Worm (Caenorhabditis elegans) whole organism, mixed stage, embryonic: ENCODE data around the gene R10E4.7.

ENCODE experiments used
- M03D4.4 ChIP-seq: sonication (generic microtip); optimal IDR thresholded peaks from 2 replicates; lab custom pipeline; 2017; ENCODE audit warnings: mild to moderate bottlenecking, missing genetic modification characterization, missing compliant biosample characterization
- bed-3 ChIP-seq: fragments of 200-800 bp; sonication (Bioruptor generic); optimal IDR thresholded peaks from 3 replicates; lab custom pipeline; 2018; ENCODE audit warnings: mild to moderate bottlenecking, missing genetic modification characterization, moderate library complexity, missing compliant biosample characterization
- blmp-1 ChIP-seq: fragments of 150-350 bp; optimal IDR thresholded peaks from 2 replicates; lab custom pipeline; 2014; ENCODE audit warnings: missing biosample characterization, missing genetic modification characterization
- ceh-39 ChIP-seq: fragments of 150-350 bp; optimal IDR thresholded peaks from 2 replicates; lab custom pipeline; 2014; ENCODE audit warnings: missing biosample characterization, missing genetic modification characterization
- ceh-43 ChIP-seq: fragments of 200-800 bp; sonication (Bioruptor generic); optimal IDR thresholded peaks from 2 replicates; lab custom pipeline; 2018; ENCODE audit warnings: mild to moderate bottlenecking, missing genetic modification characterization, moderate library complexity, missing compliant biosample characterization
- ceh-83 ChIP-seq: fragments of 200-800 bp; sonication (Bioruptor generic); optimal IDR thresholded peaks from 2 replicates; lab custom pipeline; 2018; ENCODE audit warnings: mild to moderate bottlenecking, missing genetic modification characterization, missing compliant biosample characterization
- ces-1 ChIP-seq: fragments of 150-350 bp; optimal IDR thresholded peaks from 2 replicates; lab custom pipeline; 2014; ENCODE audit warnings: missing biosample characterization, missing genetic modification reagents, missing genetic modification characterization
- drap-1 ChIP-seq: fragments of 200-800 bp; sonication (Bioruptor generic); optimal IDR thresholded peaks from 3 replicates; lab custom pipeline; 2018; ENCODE audit warnings: mild to moderate bottlenecking, missing genetic modification characterization, missing compliant biosample characterization
- flh-1 ChIP-seq: fragments of 200-800 bp; sonication (Bioruptor generic); optimal IDR thresholded peaks from 2 replicates; lab custom pipeline; 2018; ENCODE audit warnings: mild to moderate bottlenecking, missing genetic modification characterization, moderate library complexity, missing compliant biosample characterization
- ham-2 ChIP-seq: fragments of 200-800 bp; sonication (Bioruptor generic); optimal IDR thresholded peaks from 2 replicates; lab custom pipeline; 2018; ENCODE audit warnings: mild to moderate bottlenecking, missing genetic modification characterization, missing compliant biosample characterization
- hlh-1 ChIP-seq: fragments of 150-350 bp; optimal IDR thresholded peaks from 2 replicates; lab custom pipeline; 2014; ENCODE audit warnings: missing biosample characterization, missing genetic modification reagents, missing genetic modification characterization
- lsy-2 ChIP-seq: fragments of 150-350 bp; optimal IDR thresholded peaks from 2 replicates; lab custom pipeline; 2014; ENCODE audit warnings: missing biosample characterization, missing genetic modification characterization
- mab-5 ChIP-seq: fragments of 150-350 bp; optimal IDR thresholded peaks from 2 replicates; lab custom pipeline; 2014; ENCODE audit warnings: missing biosample characterization, missing genetic modification characterization
- mep-1 ChIP-seq: fragments of 150-350 bp; optimal IDR thresholded peaks from 2 replicates; lab custom pipeline; 2017; ENCODE audit warnings: missing biosample characterization, missing genetic modification reagents, missing genetic modification characterization, inconsistent platforms
- mls-2 ChIP-seq: sonication (generic microtip); optimal IDR thresholded peaks from 2 replicates; lab custom pipeline; 2016; ENCODE audit warnings: mild to moderate bottlenecking, missing genetic modification characterization, moderate library complexity, missing compliant biosample characterization
- nhr-12 ChIP-seq: fragments of 150-350 bp; optimal IDR thresholded peaks from 2 replicates; lab custom pipeline; 2014; ENCODE audit warnings: missing biosample characterization, missing genetic modification characterization
- nhr-2 ChIP-seq: fragments of 150-350 bp; optimal IDR thresholded peaks from 2 replicates; lab custom pipeline; 2014; ENCODE audit warnings: missing biosample characterization, missing genetic modification characterization
- nhr-237 ChIP-seq: fragments of 150-350 bp; optimal IDR thresholded peaks from 2 replicates; lab custom pipeline; 2014; ENCODE audit warnings: missing biosample characterization, missing genetic modification characterization
- nhr-76 ChIP-seq: sonication (generic microtip); optimal IDR thresholded peaks from 2 replicates; lab custom pipeline; 2017; ENCODE audit warnings: missing biosample characterization, missing genetic modification characterization
- pha-4 ChIP-seq: fragments of 150-350 bp; optimal IDR thresholded peaks from 2 replicates; lab custom pipeline; 2018; ENCODE audit warnings: missing biosample characterization, missing genetic modification reagents, missing genetic modification characterization
- sem-2 ChIP-seq: fragments of 200-800 bp; sonication (Bioruptor generic); optimal IDR thresholded peaks from 2 replicates; lab custom pipeline; 2018; ENCODE audit warnings: mild to moderate bottlenecking, missing genetic modification characterization, missing compliant biosample characterization
- snpc-4 ChIP-seq: fragments of 150-350 bp; optimal IDR thresholded peaks from 2 replicates; lab custom pipeline; 2014; ENCODE audit warnings: missing biosample characterization, missing genetic modification characterization
- sptf-1 ChIP-seq: sonication (generic microtip); optimal IDR thresholded peaks from 2 replicates; lab custom pipeline; 2017; ENCODE audit warnings: mild to moderate bottlenecking, missing genetic modification characterization, moderate library complexity, missing compliant biosample characterization
- tbx-8 ChIP-seq: fragments of 200-800 bp; sonication (Bioruptor generic); optimal IDR thresholded peaks from 2 replicates; lab custom pipeline; 2018; ENCODE audit warnings: mild to moderate bottlenecking, missing genetic modification characterization, moderate library complexity, missing compliant biosample characterization
- unc-39 ChIP-seq: fragments of 150-350 bp; optimal IDR thresholded peaks from 2 replicates; lab custom pipeline; 2014; ENCODE audit warnings: missing biosample characterization, missing genetic modification characterization
- zip-8 ChIP-seq: fragments of 150-350 bp; optimal IDR thresholded peaks from 2 replicates; lab custom pipeline; 2014; ENCODE audit warnings: missing biosample characterization, missing genetic modification characterization

The R10E4.7 gene

DNA sequence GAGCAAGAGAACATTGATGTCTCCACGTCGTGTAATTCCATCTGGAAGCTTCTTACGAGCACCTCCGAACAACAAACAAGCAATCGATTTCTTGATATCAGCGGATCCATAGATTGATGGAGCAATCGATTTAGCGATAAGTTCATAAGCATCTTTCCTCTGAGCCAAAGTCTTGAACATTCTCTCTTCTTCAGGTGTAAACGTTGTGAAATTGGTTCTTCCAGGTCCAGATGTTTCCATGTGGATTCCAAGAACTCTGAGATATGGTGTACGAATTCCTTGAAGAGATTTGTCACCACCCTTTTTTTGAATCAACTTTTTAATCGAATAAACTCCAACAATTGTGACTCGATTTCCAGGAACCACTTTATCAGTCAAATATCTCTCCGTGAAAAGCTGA is 4.7 kb upstream of the R10E4.7 start:
- TF ChIP-seq lsy-2 (tag; lab: Kevin White, UChicago) (no peak), pha-4 (tag; lab: Kevin White, UChicago) (no peak), hlh-1 (tag; lab: Kevin White, UChicago) (no peak), sem-2 (no peak), blmp-1 (no peak), nhr-237 (tag; lab: Kevin White, UChicago) (no peak), mab-5 (tag; lab: Kevin White, UChicago) (no peak), nhr-2 (no peak), M03D4.4 (tag; lab: Kevin White, UChicago) (no peak)

- TF ChIP-seq snpc-4 = no peak
- TF ChIP-seq drap-1 (GFP tag; lab: Kevin White, UChicago) = no peak
- peak; percentile 22 for TF ChIP-seq ceh-39 (tag; lab: Kevin White, UChicago)
- TF ChIP-seq hlh-1 (tag; lab: Kevin White, UChicago) = no peak
- TF ChIP-seq lsy-2 (tag; lab: Kevin White, UChicago) = peak; percentile 30
- TF ChIP-seq ces-1 = peak; percentile 56
- no peak for TF ChIP-seq unc-39
- TF ChIP-seq mep-1 (tag; lab: Kevin White, UChicago) = peak; percentile 67
- no peak for TF ChIP-seq ceh-43 (GFP tag; lab: Kevin White, UChicago)
- TF ChIP-seq, all 35 proteins: peak for 4
Observed at ce11 chrIII:4291216-4291691, 3.4 kb upstream of the R10E4.7 start, which contains the start of gene mcm-5. Gene mcm-5, minus strand, starts transcription at chrIII:4291266.

ce11 chrIII:4293108-4293507 is 1.5 kb upstream of the R10E4.7 start, which contains the start of gene R10E4.6:
Gene R10E4.6, plus strand, starts transcription at chrIII:4293408.
- peak; percentile 88 for TF ChIP-seq zip-8 (tag; lab: Kevin White, UChicago)
- TF ChIP-seq ham-2 (GFP tag; lab: Kevin White, UChicago) = no peak

DNA sequence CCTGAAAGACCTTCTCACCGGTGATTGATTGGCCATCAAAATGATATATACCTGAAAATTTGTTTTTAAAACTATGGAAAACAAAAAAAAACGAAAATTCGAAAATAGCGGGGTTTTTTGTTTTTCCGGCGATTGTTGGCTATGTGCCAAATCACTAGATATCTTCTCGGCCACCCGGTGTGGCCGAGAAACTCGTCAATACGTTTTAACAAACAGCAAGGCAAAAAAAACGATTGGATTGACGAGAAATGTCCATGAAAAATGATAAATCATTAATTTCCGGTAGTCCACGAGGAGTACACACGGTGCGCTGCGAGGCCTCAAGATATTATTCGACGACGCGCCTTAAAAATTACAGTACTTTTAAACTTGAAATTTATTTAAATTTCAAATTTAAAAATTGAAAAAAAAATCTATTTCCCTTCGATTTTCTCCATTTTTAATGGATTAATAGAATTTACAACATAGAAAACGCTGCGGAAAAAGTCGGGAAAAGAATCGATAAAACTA is 6.4 kb downstream of the R10E4.7 start, which contains the start of gene R10E4.11:
TSS of gene R10E4.11 (minus strand) at position 51 of the 510 bp plus-strand sequence.
- TF ChIP-seq bed-3 = no peak
- TF ChIP-seq ceh-43 (GFP tag; lab: Kevin White, UChicago) = no peak
- peak; percentile 13 for TF ChIP-seq ceh-39 (tag; lab: Kevin White, UChicago)
- TF ChIP-seq blmp-1 = no peak
- no peak for TF ChIP-seq flh-1 (GFP tag; lab: Kevin White, UChicago)

ce11 chrIII:4302293-4302692 is 7.7 kb downstream of the R10E4.7 start, which contains the start of gene R10E4.9:
Gene R10E4.9, minus strand, starts transcription at chrIII:4302393.
- TF ChIP-seq zip-8 (tag; lab: Kevin White, UChicago) (no peak), nhr-237 (tag; lab: Kevin White, UChicago) (no peak), mep-1 (tag; lab: Kevin White, UChicago) (no peak), nhr-76 (tag; lab: Kevin White, UChicago) (no peak), unc-39 (no peak)

ce11 chrIII:4302780-4303179 is 8.2 kb downstream of the R10E4.7 start:
- TF ChIP-seq nhr-2 (no peak), nhr-237 (tag; lab: Kevin White, UChicago) (no peak), ham-2 (GFP tag; lab: Kevin White, UChicago) (no peak)

DNA sequence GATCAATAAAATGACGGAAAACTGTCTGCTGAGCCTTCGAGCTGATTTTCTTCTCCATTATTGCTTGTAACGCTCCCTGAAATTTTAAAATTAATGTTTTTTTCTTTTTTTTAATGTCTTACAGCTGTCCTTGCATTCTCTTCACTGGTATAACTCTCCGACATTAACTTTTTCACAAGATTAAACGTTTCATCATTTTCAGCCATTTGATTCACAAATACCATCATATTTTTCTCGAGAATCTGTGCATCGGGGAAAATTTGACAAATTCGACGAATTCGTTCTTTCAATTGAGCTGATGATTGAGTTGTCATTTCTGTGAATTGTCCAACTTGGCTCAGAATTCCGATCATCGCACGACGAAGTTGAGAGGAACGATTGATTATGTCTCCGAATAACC is 14.7 kb downstream of the R10E4.7 start:
- TF ChIP-seq nhr-2 (no peak), bed-3 (no peak), sptf-1 (tag; lab: Kevin White, UChicago) (no peak), blmp-1 (no peak), tbx-8 (GFP tag; lab: Kevin White, UChicago) (no peak), ham-2 (GFP tag; lab: Kevin White, UChicago) (no peak), ceh-83 (GFP tag; lab: Kevin White, UChicago) (no peak), lsy-2 (tag; lab: Kevin White, UChicago) (no peak), nhr-12 (tag; lab: Kevin White, UChicago) (no peak), mls-2 (tag; lab: Kevin White, UChicago) (no peak), ceh-43 (GFP tag; lab: Kevin White, UChicago) (no peak)
